Worm (Caenorhabditis elegans) whole organism, L1 larva: ENCODE measurements around the gene srx-43.

Source experiments
- C16A3.4 ChIP-seq: fragments of 150-350 bp; optimal IDR thresholded peaks from 2 replicates; lab custom pipeline; 2014; ENCODE audit warnings: missing biosample characterization, missing genetic modification characterization
- Y116A8C.19 ChIP-seq: sonication (generic microtip); optimal IDR thresholded peaks from 2 replicates; lab custom pipeline; 2016; ENCODE audit warnings: missing compliant biosample characterization, missing genetic modification characterization, borderline replicate concordance
- aha-1 ChIP-seq: fragments of 150-350 bp; optimal IDR thresholded peaks from 2 replicates; lab custom pipeline; 2014; ENCODE audit warnings: missing biosample characterization, missing genetic modification characterization
- alr-1 ChIP-seq: fragments of 200-800 bp; sonication (Bioruptor generic); optimal IDR thresholded peaks from 2 replicates; lab custom pipeline; 2018; ENCODE audit warnings: borderline replicate concordance, mild to moderate bottlenecking, missing genetic modification characterization, missing compliant biosample characterization
- ceh-82 ChIP-seq, 3 experiments: fragments of 150-350 bp in 1 of 3; sonication (generic microtip) in 2 of 3; optimal IDR thresholded peaks; 2 replicates each; lab custom pipeline; 2014 to 2017; ENCODE audit warnings: missing biosample characterization in 3 of 3, missing genetic modification characterization in 3 of 3
- ceh-88 ChIP-seq: fragments of 200-800 bp; sonication (Bioruptor generic); IDR thresholded peaks from 2 replicates; pipeline ENCODE4 v1.3.6; 2022; ENCODE audit warnings: missing genetic modification characterization, missing compliant biosample characterization
- ceh-90 ChIP-seq: sonication (generic microtip); optimal IDR thresholded peaks from 2 replicates; lab custom pipeline; 2016; ENCODE audit warnings: missing genetic modification characterization, missing compliant biosample characterization
- ces-1 ChIP-seq: fragments of 150-350 bp; optimal IDR thresholded peaks from 2 replicates; lab custom pipeline; 2014; ENCODE audit warnings: missing biosample characterization, missing genetic modification reagents, missing genetic modification characterization
- dpl-1 ChIP-seq, 3 experiments: fragments of 150-350 bp in 2 of 3; sonication (generic microtip) in 1 of 3; optimal IDR thresholded peaks; 2 replicates each; lab custom pipeline; 2014 to 2017; ENCODE audit warnings: missing biosample characterization in 3 of 3, missing genetic modification characterization in 3 of 3, missing genetic modification reagents in 3 of 3
- dsc-1 ChIP-seq: sonication (generic microtip); optimal IDR thresholded peaks from 2 replicates; lab custom pipeline; 2016; ENCODE audit warnings: mild to moderate bottlenecking, missing genetic modification characterization, missing compliant biosample characterization
- efl-1 ChIP-seq, 4 experiments: fragments of 150-350 bp; optimal IDR thresholded peaks in 3 of 4; peaks in 1 of 4; 1 replicate in 1 of 4; 2 replicates in 3 of 4; lab custom pipeline; 2014; ENCODE audit warnings: missing biosample characterization in 2 of 4, missing genetic modification characterization in 2 of 4, missing genetic modification reagents in 2 of 4
- efl-3 ChIP-seq: fragments of 200-800 bp; sonication (Bioruptor generic); optimal IDR thresholded peaks from 2 replicates; lab custom pipeline; 2018; ENCODE audit warnings: mild to moderate bottlenecking, missing genetic modification characterization, missing compliant biosample characterization
- elt-2 ChIP-seq: sonication (generic microtip); optimal IDR thresholded peaks from 2 replicates; lab custom pipeline; 2016; ENCODE audit warnings: missing genetic modification characterization, mild to moderate bottlenecking, inconsistent platforms, missing compliant biosample characterization, missing genetic modification reagents
- elt-3 ChIP-seq, 6 experiments: fragments of 150-350 bp in 1 of 6; sonication (generic microtip); optimal IDR thresholded peaks; 2 replicates each; lab custom pipeline; 2017 to 2018; ENCODE audit warnings: missing biosample characterization in 6 of 6, missing genetic modification characterization in 6 of 6, inconsistent platforms in 1 of 6
- ets-5 ChIP-seq: fragments of 200-800 bp; sonication (Bioruptor generic); IDR thresholded peaks from 2 replicates; pipeline ENCODE4 v1.3.6; 2022; ENCODE audit warnings: missing genetic modification characterization, missing compliant biosample characterization
- fkh-4 ChIP-seq: sonication (generic microtip); optimal IDR thresholded peaks from 2 replicates; lab custom pipeline; 2016; ENCODE audit warnings: missing compliant biosample characterization, missing genetic modification characterization, borderline replicate concordance
- hlh-17 ChIP-seq: fragments of 200-800 bp; sonication (Bioruptor generic); optimal IDR thresholded peaks from 2 replicates; lab custom pipeline; 2018; ENCODE audit warnings: missing genetic modification characterization, mild to moderate bottlenecking, missing compliant biosample characterization, moderate library complexity, borderline replicate concordance
- irx-1 ChIP-seq: sonication (generic microtip); optimal IDR thresholded peaks from 2 replicates; lab custom pipeline; 2016; ENCODE audit warnings: missing genetic modification characterization, missing compliant biosample characterization
- isw-1 ChIP-seq: fragments of 200-800 bp; sonication (Bioruptor generic); IDR thresholded peaks from 2 replicates; pipeline ENCODE4 v1.3.6; 2022; ENCODE audit warnings: missing genetic modification characterization, missing compliant biosample characterization
- jun-1 ChIP-seq: fragments of 150-350 bp; optimal IDR thresholded peaks from 2 replicates; lab custom pipeline; 2014; ENCODE audit warnings: missing biosample characterization, missing genetic modification reagents, missing genetic modification characterization
- lin-14 ChIP-seq: fragments of 200-800 bp; sonication (Bioruptor generic); optimal IDR thresholded peaks from 2 replicates; lab custom pipeline; 2018; ENCODE audit warnings: mild to moderate bottlenecking, missing genetic modification characterization, moderate library complexity, missing compliant biosample characterization
- lin-35 ChIP-seq, 2 experiments: fragments of 150-350 bp; optimal IDR thresholded peaks; 2 replicates each; lab custom pipeline; 2014; ENCODE audit warnings: missing biosample characterization in 2 of 2, missing genetic modification characterization in 2 of 2, missing genetic modification reagents in 2 of 2
- lin-39 ChIP-seq: fragments of 150-350 bp; optimal IDR thresholded peaks from 2 replicates; lab custom pipeline; 2014; ENCODE audit warnings: missing biosample characterization, missing genetic modification reagents, missing genetic modification characterization
- lir-3 ChIP-seq: sonication (generic microtip); optimal IDR thresholded peaks from 2 replicates; lab custom pipeline; 2016; ENCODE audit warnings: mild to moderate bottlenecking, missing genetic modification characterization, moderate library complexity, missing compliant biosample characterization; ENCODE audit not compliant: poor library complexity
- mab-9 ChIP-seq: fragments of 200-800 bp; sonication (Bioruptor generic); IDR thresholded peaks from 2 replicates; pipeline ENCODE4 v1.3.6; 2022; ENCODE audit warnings: missing genetic modification reagents, missing genetic modification characterization, missing compliant biosample characterization
- nhr-12 ChIP-seq: sonication (generic microtip); optimal IDR thresholded peaks from 2 replicates; lab custom pipeline; 2017; ENCODE audit warnings: missing biosample characterization, missing genetic modification characterization
- nhr-19 ChIP-seq: fragments of 200-800 bp; sonication (Bioruptor generic); conservative IDR thresholded peaks from 2 replicates; pipeline ENCODE4 v1.3.6; 2022; ENCODE audit warnings: missing genetic modification characterization, missing compliant biosample characterization
- nhr-20 ChIP-seq: sonication (generic microtip); optimal IDR thresholded peaks from 2 replicates; lab custom pipeline; 2016; ENCODE audit warnings: mild to moderate bottlenecking, missing genetic modification characterization, missing compliant biosample characterization
- nhr-47 ChIP-seq: sonication (generic microtip); optimal IDR thresholded peaks from 2 replicates; lab custom pipeline; 2016; ENCODE audit warnings: mild to moderate bottlenecking, missing genetic modification characterization, moderate library complexity, missing compliant biosample characterization
- nhr-71 ChIP-seq: sonication (generic microtip); optimal IDR thresholded peaks from 2 replicates; lab custom pipeline; 2016; ENCODE audit warnings: mild to moderate bottlenecking, missing genetic modification characterization, moderate library complexity, missing compliant biosample characterization
- nhr-77 ChIP-seq: fragments of 150-350 bp; optimal IDR thresholded peaks from 2 replicates; lab custom pipeline; 2014; ENCODE audit warnings: missing biosample characterization, missing genetic modification characterization
- nhr-85 ChIP-seq: sonication (generic microtip); peaks from one replicate; lab custom pipeline; 2016; ENCODE audit warnings: missing genetic modification characterization, inconsistent platforms, missing compliant biosample characterization
- nhr-90 ChIP-seq: sonication (generic microtip); optimal IDR thresholded peaks from 2 replicates; lab custom pipeline; 2016; ENCODE audit warnings: mild to moderate bottlenecking, missing genetic modification characterization, missing compliant biosample characterization; ENCODE audit not compliant: poor library complexity
- pax-3 ChIP-seq: fragments of 200-800 bp; sonication (Bioruptor generic); optimal IDR thresholded peaks from 2 replicates; lab custom pipeline; 2018; ENCODE audit warnings: mild to moderate bottlenecking, missing genetic modification characterization, moderate library complexity, missing compliant biosample characterization
- rnt-1 ChIP-seq: sonication (generic microtip); optimal IDR thresholded peaks from 2 replicates; lab custom pipeline; 2016; ENCODE audit warnings: mild to moderate bottlenecking, missing genetic modification characterization, moderate library complexity, missing compliant biosample characterization
- skn-1 ChIP-seq: fragments of 150-350 bp; optimal IDR thresholded peaks from 2 replicates; lab custom pipeline; 2014; ENCODE audit warnings: missing biosample characterization, missing genetic modification characterization
- snpc-4 ChIP-seq: fragments of 150-350 bp; optimal IDR thresholded peaks from 2 replicates; lab custom pipeline; 2014; ENCODE audit warnings: missing biosample characterization, missing genetic modification characterization
- sox-4 ChIP-seq: sonication (generic microtip); optimal IDR thresholded peaks from 2 replicates; lab custom pipeline; 2016; ENCODE audit warnings: missing genetic modification characterization, missing compliant biosample characterization
- swsn-7 ChIP-seq: sonication (generic microtip); optimal IDR thresholded peaks from 2 replicates; lab custom pipeline; 2016; ENCODE audit warnings: missing genetic modification characterization, missing compliant biosample characterization
- tbx-2 ChIP-seq: sonication (generic microtip); optimal IDR thresholded peaks from 2 replicates; lab custom pipeline; 2016; ENCODE audit warnings: missing genetic modification characterization, missing compliant biosample characterization
- unc-130 ChIP-seq: fragments of 150-350 bp; optimal IDR thresholded peaks from 2 replicates; lab custom pipeline; 2017; ENCODE audit warnings: missing biosample characterization, missing genetic modification characterization, inconsistent platforms
- unc-30 ChIP-seq: sonication (generic microtip); optimal IDR thresholded peaks from 2 replicates; lab custom pipeline; 2017; ENCODE audit warnings: missing biosample characterization, missing genetic modification characterization
- unc-86 ChIP-seq: sonication (generic microtip); optimal IDR thresholded peaks from 2 replicates; lab custom pipeline; 2016; ENCODE audit warnings: missing genetic modification characterization, missing compliant biosample characterization
- unc-98 ChIP-seq: fragments of 200-800 bp; sonication (Bioruptor generic); IDR thresholded peaks from 2 replicates; pipeline ENCODE4 v1.3.6; 2022; ENCODE audit warnings: missing genetic modification characterization, missing compliant biosample characterization
- xbp-1 ChIP-seq: sonication (generic microtip); optimal IDR thresholded peaks from 2 replicates; lab custom pipeline; 2016; ENCODE audit warnings: missing genetic modification characterization, missing compliant biosample characterization
- ztf-11 ChIP-seq, 2 experiments: sonication (generic microtip); optimal IDR thresholded peaks; 2 replicates each; lab custom pipeline; 2016 to 2017; ENCODE audit warnings: missing genetic modification characterization in 2 of 2, missing biosample characterization in 1 of 2, missing compliant biosample characterization in 1 of 2

The srx-43 gene

ce11 chrV:16022600-16022999, 4.8 kb downstream of the srx-43 start:
- TF ChIP-seq aha-1 (tag; lab: Kevin White, UChicago) (no peak), elt-2 (peak; percentile 16), irx-1 (peak; percentile 72), ztf-11 (tag; optimal IDR thresholded peaks at IDR 0.05; lab: Kevin White, UChicago) (peak in 1 of 2 experiments; percentile 82), C16A3.4 (tag; lab: Kevin White, UChicago) (peak; percentile 1), sox-4 (tag; lab: Kevin White, UChicago) (peak; percentile 51), lin-35 (GFP tag; optimal IDR thresholded peaks at IDR 0.05; lab: Kevin White, UChicago) (peak; percentile 91 to 95), nhr-20 (peak; percentile 56), unc-30 (tag; lab: Kevin White, UChicago) (no peak), lir-3 (tag; lab: Kevin White, UChicago) (peak; percentile 84), efl-3 (GFP tag; lab: Kevin White, UChicago) (no peak), nhr-19 (GFP tag; lab: Robert Waterston, UW) (no peak; the same call in 1 of the 2 replicates), nhr-85 (tag; lab: Kevin White, UChicago) (peak; percentile 76), tbx-2 (tag; lab: Kevin White, UChicago) (no peak), lin-14 (GFP tag; lab: Kevin White, UChicago) (no peak), hlh-17 (no peak), elt-3 (tag; optimal IDR thresholded peaks at IDR 0.05; lab: Kevin White, UChicago) (no peak), swsn-7 (tag; lab: Kevin White, UChicago) (peak; percentile 52), pax-3 (tag; lab: Kevin White, UChicago) (peak; percentile 40), Y116A8C.19 (tag; lab: Kevin White, UChicago) (peak; percentile 30), dpl-1 (GFP tag; optimal IDR thresholded peaks at IDR 0.05; lab: Kevin White, UChicago) (peak; percentile 82 to 91 (median 88)), ceh-88 (GFP tag; lab: Robert Waterston, UW) (no peak), mab-9 (GFP tag; lab: Robert Waterston, UW) (no peak), skn-1 (tag; lab: Kevin White, UChicago) (peak; percentile 25), unc-98 (GFP tag; lab: Robert Waterston, UW) (peak; percentile 66), rnt-1 (tag; lab: Kevin White, UChicago) (peak; percentile 96), fkh-4 (tag; lab: Kevin White, UChicago) (peak; percentile 60), unc-130 (tag; lab: Kevin White, UChicago) (no peak), ets-5 (no peak), lin-39 (tag; lab: Kevin White, UChicago) (no peak), xbp-1 (tag; lab: Kevin White, UChicago) (peak; percentile 55), isw-1 (GFP tag; lab: Robert Waterston, UW) (peak; percentile 49), unc-86 (tag; lab: Kevin White, UChicago) (no peak), nhr-90 (tag; lab: Kevin White, UChicago) (peak; percentile 75), ceh-90 (peak; percentile 87), dsc-1 (peak; percentile 52), nhr-71 (tag; lab: Kevin White, UChicago) (peak; percentile 73), ces-1 (GFP tag; lab: Kevin White, UChicago) (no peak), nhr-12 (tag; lab: Kevin White, UChicago) (no peak), ceh-82 (tag; optimal IDR thresholded peaks at IDR 0.05; lab: Kevin White, UChicago) (peak; percentile 15 to 52 (median 36)), nhr-47 (peak; percentile 73), efl-1 (optimal IDR thresholded peaks at IDR 0.05; lab: Kevin White, UChicago) (peak; percentile 92 to 95), efl-1 (GFP tag; optimal IDR thresholded peaks at IDR 0.05 in 1 of 2; lab: Kevin White, UChicago) (peak; percentile 92 to 99), alr-1 (tag; lab: Kevin White, UChicago) (no peak), nhr-77 (tag; lab: Kevin White, UChicago) (no peak), jun-1 (tag; lab: Kevin White, UChicago) (no peak), snpc-4 (tag; lab: Kevin White, UChicago) (peak; percentile 68)
